Fruit fly (Drosophila melanogaster) whole organism, pupa: ENCODE data around the gene CG17154.

Experiments used
- CG15710 ChIP-seq: fragments of 200-800 bp; sonication (Bioruptor generic); optimal IDR thresholded peaks from 2 replicates; lab custom pipeline; 2018; ENCODE audit warnings: missing biosample characterization, mild to moderate bottlenecking, missing genetic modification characterization, moderate library complexity
- CG34367 ChIP-seq: fragments of 200-800 bp; sonication (Bioruptor generic); optimal IDR thresholded peaks from 2 replicates; lab custom pipeline; 2018; ENCODE audit warnings: missing biosample characterization, mild to moderate bottlenecking, missing genetic modification characterization
- EcR ChIP-seq: fragments of 200-800 bp; sonication (Bioruptor generic); optimal IDR thresholded peaks from 3 replicates; lab custom pipeline; 2019; ENCODE audit warnings: missing biosample characterization, missing genetic modification characterization, mild to moderate bottlenecking, moderate library complexity, missing genetic modification reagents
- Snoo ChIP-seq: fragments of 200-800 bp; sonication (Bioruptor generic); optimal IDR thresholded peaks from 3 replicates; lab custom pipeline; 2017; ENCODE audit warnings: missing biosample characterization, mild to moderate bottlenecking, missing genetic modification characterization, inconsistent platforms

- peak; percentile 51 for TF ChIP-seq CG15710 (tag; lab: Kevin White, UChicago)
- TF ChIP-seq CG34367 (tag; lab: Kevin White, UChicago) = no peak
- no peak for TF ChIP-seq Snoo (tag; lab: Kevin White, UChicago)
- TF ChIP-seq EcR (GFP tag; lab: Kevin White, UChicago) = no peak
Measured at dm6 chr3L:12136630-12137029, 48.2 kb downstream of the CG17154 start, which contains the start of the genes CG5645 and Atg12.
